Worm (Caenorhabditis elegans) whole organism, L2 larva: ENCODE results near the gene gpd-4.

Experiments used
- F13H6.1 ChIP-seq: sonication (generic microtip); optimal IDR thresholded peaks from 2 replicates; lab custom pipeline; 2016; ENCODE audit warnings: missing genetic modification characterization, missing compliant biosample characterization
- ceh-82 ChIP-seq: fragments of 150-350 bp; optimal IDR thresholded peaks from 2 replicates; lab custom pipeline; 2014; ENCODE audit warnings: missing biosample characterization, missing genetic modification characterization
- lin-13 ChIP-seq: fragments of 150-350 bp; optimal IDR thresholded peaks from 2 replicates; lab custom pipeline; 2014; ENCODE audit warnings: missing biosample characterization, missing genetic modification reagents, missing genetic modification characterization
- nhr-237 ChIP-seq: fragments of 150-350 bp; optimal IDR thresholded peaks from 2 replicates; lab custom pipeline; 2014; ENCODE audit warnings: missing biosample characterization, missing genetic modification characterization
- nhr-25 ChIP-seq: fragments of 150-350 bp; sonication (generic microtip); optimal IDR thresholded peaks from 3 replicates; lab custom pipeline; 2014; ENCODE audit warnings: missing biosample characterization, missing genetic modification characterization
- skn-1 ChIP-seq: sonication (generic microtip); optimal IDR thresholded peaks from 2 replicates; lab custom pipeline; 2017; ENCODE audit warnings: missing biosample characterization, missing genetic modification characterization
- unc-55 ChIP-seq: fragments of 150-350 bp; sonication (generic microtip); optimal IDR thresholded peaks from 3 replicates; lab custom pipeline; 2014; ENCODE audit warnings: missing biosample characterization, missing genetic modification reagents, missing genetic modification characterization

- TF ChIP-seq F13H6.1 (tag; lab: Kevin White, UChicago) (no peak), nhr-25 (tag; lab: Kevin White, UChicago) (no peak), unc-55 (GFP tag; lab: Kevin White, UChicago) (no peak), lin-13 (GFP tag; lab: Kevin White, UChicago) (no peak), ceh-82 (no peak), nhr-237 (tag; lab: Kevin White, UChicago) (no peak), skn-1 (tag; lab: Kevin White, UChicago) (no peak)
Measured at ce11 chrII:10199906-10200305, 28.8 kb downstream of the gpd-4 start, which contains the start of gene R05H5.4.
